Fruit fly (Drosophila melanogaster): ENCODE measurements around the gene Eip78C.

Gene Eip78C

dm6 chr3L:21280996-21281691, 54.7 kb downstream of the Eip78C start, which contains the start of gene ppl (continued):
- no peak for TF ChIP-seq Bteb2 (GFP tag; optimal IDR thresholded peaks at IDR 0.05)
- TF ChIP-seq CG18599 (GFP tag; optimal IDR thresholded peaks at IDR 0.05), result no peak
- TF ChIP-seq CG13296 (GFP tag; optimal IDR thresholded peaks at IDR 0.05), result no peak
- TF ChIP-seq CG2678 (tag; optimal IDR thresholded peaks at IDR 0.05), result peak; percentile 1
- no peak for TF ChIP-seq usp (GFP tag; optimal IDR thresholded peaks at IDR 0.05)
- TF ChIP-seq lmd (GFP tag; IDR thresholded peaks at IDR 0.05), result no peak
- TF ChIP-seq CG15514 (GFP tag; optimal IDR thresholded peaks at IDR 0.05), result peak; percentile 54
- no peak for TF ChIP-seq chn (GFP tag; optimal IDR thresholded peaks at IDR 0.05)
- TF ChIP-seq CG32532 (GFP tag; IDR thresholded peaks at IDR 0.05), result no peak
- TF ChIP-seq z (GFP tag; IDR thresholded peaks at IDR 0.05), result 0 out of 3 replicates have a peak, but pooled peaks have one; percentile 20
- TF ChIP-seq NfI (GFP tag; optimal IDR thresholded peaks at IDR 0.05), result no peak
- no peak for TF ChIP-seq CG11093 (GFP tag; IDR thresholded peaks at IDR 0.05)
- TF ChIP-seq CG17802 (tag; optimal IDR thresholded peaks at IDR 0.05), result no peak
- peak; percentile 56 for TF ChIP-seq YL-1 (GFP tag; optimal IDR thresholded peaks at IDR 0.05)
- TF ChIP-seq Ets65A (GFP tag), result no peak
- no peak for TF ChIP-seq CG12071 (GFP tag; optimal IDR thresholded peaks at IDR 0.05)
- no peak for TF ChIP-seq lov (optimal IDR thresholded peaks at IDR 0.05)
- no peak for TF ChIP-seq lov (GFP tag; IDR thresholded peaks at IDR 0.05)
- no peak for TF ChIP-seq gsb (GFP tag; IDR thresholded peaks at IDR 0.05)
- TF ChIP-seq nerfin-1 (tag; optimal IDR thresholded peaks at IDR 0.05), result peak; percentile 13
- no peak for TF ChIP-seq CG7839 (tag; optimal IDR thresholded peaks at IDR 0.05)
- peak; percentile 66 for TF ChIP-seq sna (GFP tag; IDR thresholded peaks at IDR 0.05; ENCODE audit: partially characterized antibody)
- TF ChIP-seq Side (GFP tag; optimal IDR thresholded peaks at IDR 0.05), result no peak
- TF ChIP-seq Tbp (GFP tag; optimal IDR thresholded peaks at IDR 0.05), result no peak
- TF ChIP-seq CG7928 (GFP tag; optimal IDR thresholded peaks at IDR 0.05), result no peak
- peak; percentile 63; the same call in 2 of the 4 replicates for TF ChIP-seq Dll (GFP tag; IDR thresholded peaks at IDR 0.05; ENCODE audit: partially characterized antibody)
- TF ChIP-seq CG14441 (GFP tag; IDR thresholded peaks at IDR 0.05), result no peak
- TF ChIP-seq Hr51 (GFP tag; optimal IDR thresholded peaks at IDR 0.05), result no peak
- no peak for TF ChIP-seq Gsc (GFP tag; IDR thresholded peaks at IDR 0.05)
- TF ChIP-seq Rx (GFP tag; IDR thresholded peaks at IDR 0.05), result no peak
- TF ChIP-seq CG18011 (GFP tag; optimal IDR thresholded peaks at IDR 0.05), result no peak
- TF ChIP-seq twi (tag; optimal IDR thresholded peaks at IDR 0.05), result no peak
- no peak for TF ChIP-seq GATAe (GFP tag; conservative IDR thresholded peaks at IDR 0.05)
- TF ChIP-seq CG4404 (GFP tag; IDR thresholded peaks at IDR 0.05), result no peak
- TF ChIP-seq CG3163 (GFP tag; optimal IDR thresholded peaks at IDR 0.05), result no peak
- TF ChIP-seq Scr (GFP tag; IDR thresholded peaks at IDR 0.05; ENCODE audit: partially characterized antibody), result peak; percentile 46; the same call in 1 of the 2 replicates
- no peak for TF ChIP-seq da (GFP tag; optimal IDR thresholded peaks at IDR 0.05)
- no peak for TF ChIP-seq ftz-f1 (GFP tag; optimal IDR thresholded peaks at IDR 0.05)
- no peak for TF ChIP-seq CG11398 (GFP tag; optimal IDR thresholded peaks at IDR 0.05)
- no peak for TF ChIP-seq chm (GFP tag; IDR thresholded peaks at IDR 0.05)
- TF ChIP-seq ewg (GFP tag; optimal IDR thresholded peaks at IDR 0.05), result no peak
- TF ChIP-seq Awh (GFP tag; IDR thresholded peaks at IDR 0.05), result no peak
- no peak for TF ChIP-seq salm (tag; optimal IDR thresholded peaks at IDR 0.05)
- TF ChIP-seq emc (GFP tag; optimal IDR thresholded peaks at IDR 0.05), result no peak
- no peak for TF ChIP-seq Bdp1 (GFP tag; optimal IDR thresholded peaks at IDR 0.05)
- no peak for TF ChIP-seq Dip2 (GFP tag; IDR thresholded peaks at IDR 0.05)
- no peak for TF ChIP-seq CG30431 (GFP tag; optimal IDR thresholded peaks at IDR 0.05)
- no peak for TF ChIP-seq eve (GFP tag; optimal IDR thresholded peaks at IDR 0.05)
- TF ChIP-seq HLH54F (GFP tag; optimal IDR thresholded peaks at IDR 0.05), result no peak
- TF ChIP-seq Spps (tag; optimal IDR thresholded peaks at IDR 0.05), result no peak
- TF ChIP-seq CG2120 (GFP tag; optimal IDR thresholded peaks at IDR 0.05), result no peak

Data from whole organism, embryonic.